ENCODE assay signal across 3 fruit fly cellular contexts in genomic region chr3R:12365887-12366286, dm6.
TF ChIP-seq lines count a peak whose summit lies in the region.

No protein-coding gene starts in this region.

- TF ChIP-seq CTCF in whole organism, embryonic (GFP tag; optimal IDR thresholded peaks at IDR 0.05; lab: Kevin White, UChicago): no peak

TF ChIP-seq in whole organism, adult, 20 proteins besides CTCF, POLR2A, EP300 and RAD21:
- TF ChIP-seq kay (GFP tag; lab: Kevin White, UChicago; ENCODE audit: borderline replicate concordance) (peak; percentile 8), cic (GFP tag; optimal IDR thresholded peaks at IDR 0.05; lab: Kevin White, UChicago) (peak; percentile 26), pad (GFP tag; optimal IDR thresholded peaks at IDR 0.05; lab: Kevin White, UChicago) (no peak), Hr96 (GFP tag; optimal IDR thresholded peaks at IDR 0.05; lab: Kevin White, UChicago) (no peak)

TF ChIP-seq in whole organism, embryonic, 481 proteins besides CTCF, POLR2A, EP300 and RAD21:
- peak; percentile 93 for TF ChIP-seq sug (tag; optimal IDR thresholded peaks at IDR 0.05; lab: Kevin White, UChicago)
- peak; percentile 76 for TF ChIP-seq exex (tag; optimal IDR thresholded peaks at IDR 0.05; lab: Kevin White, UChicago)
- no peak for TF ChIP-seq inv (GFP tag; IDR thresholded peaks at IDR 0.05; lab: Robert Waterston, UW; ENCODE audit: partially characterized antibody)
- TF ChIP-seq sd (tag; optimal IDR thresholded peaks at IDR 0.05; lab: Kevin White, UChicago): peak; percentile 44
- TF ChIP-seq mirr (GFP tag; optimal IDR thresholded peaks at IDR 0.05; lab: Kevin White, UChicago): peak; percentile 56
- TF ChIP-seq grn (GFP tag; optimal IDR thresholded peaks at IDR 0.05; lab: Kevin White, UChicago): peak; percentile 67

TF ChIP-seq in whole organism, prepupa, 60 proteins besides CTCF, POLR2A, EP300 and RAD21:
- TF ChIP-seq pdm3 (GFP tag; optimal IDR thresholded peaks at IDR 0.05; lab: Kevin White, UChicago) (no peak), fkh (GFP tag; optimal IDR thresholded peaks at IDR 0.05; lab: Kevin White, UChicago) (peak; percentile 31), Eip93F (GFP tag; optimal IDR thresholded peaks at IDR 0.05; lab: Kevin White, UChicago) (peak; percentile 3), vri (GFP tag; optimal IDR thresholded peaks at IDR 0.05; lab: Kevin White, UChicago) (peak; percentile 8)
